Worm (Caenorhabditis elegans) whole organism, dauer: ENCODE measurements around the gene svh-2.

ENCODE experiments used
- unc-62 ChIP-seq: sonication (generic microtip); optimal IDR thresholded peaks from 2 replicates; lab custom pipeline; 2017; ENCODE audit warnings: missing biosample characterization, missing genetic modification reagents, missing genetic modification characterization

Gene svh-2

ce11 chrX:6593178-6593786 is 40.2 kb downstream of the svh-2 start:
- no peak for TF ChIP-seq unc-62 (GFP tag; lab: Kevin White, UChicago)

- no peak for TF ChIP-seq unc-62 (GFP tag; lab: Kevin White, UChicago)
Measured at ce11 chrX:6597089-6597488, 44.0 kb downstream of the svh-2 start, which contains the start of gene ttr-6. Gene ttr-6, minus strand, starts transcription at chrX:6597121.

ce11 chrX:6598732-6599131 is 45.6 kb downstream of the svh-2 start, which contains the start of gene hic-1:
Gene hic-1, minus strand, starts transcription at chrX:6598832.
- no peak for TF ChIP-seq unc-62 (GFP tag; lab: Kevin White, UChicago)

ce11 chrX:6601967-6602366 is 48.9 kb downstream of the svh-2 start:
- TF ChIP-seq unc-62 (GFP tag; lab: Kevin White, UChicago), result no peak

- no peak for TF ChIP-seq unc-62 (GFP tag; lab: Kevin White, UChicago)
Measured at ce11 chrX:6603098-6603497, 50.0 kb downstream of the svh-2 start, which contains the start of gene F23G4.1. Gene F23G4.1, minus strand, starts transcription at chrX:6603198.

ce11 chrX:6606991-6607390 is 53.9 kb downstream of the svh-2 start, which contains the start of gene cpr-6:
Gene cpr-6, plus strand, starts transcription at chrX:6607207.
- TF ChIP-seq unc-62 (GFP tag; lab: Kevin White, UChicago), result no peak

ce11 chrX:6607599-6607998 is 54.5 kb downstream of the svh-2 start:
- no peak for TF ChIP-seq unc-62 (GFP tag; lab: Kevin White, UChicago)

ce11 chrX:6609251-6609650 is 56.2 kb downstream of the svh-2 start:
- TF ChIP-seq unc-62 (GFP tag; lab: Kevin White, UChicago), result no peak

ce11 chrX:6609717-6610116 is 56.6 kb downstream of the svh-2 start, which contains the start of gene C25B8.8:
Gene C25B8.8, plus strand, starts transcription at chrX:6610017.
- TF ChIP-seq unc-62 (GFP tag; lab: Kevin White, UChicago), result no peak

- no peak for TF ChIP-seq unc-62 (GFP tag; lab: Kevin White, UChicago)
Measured at ce11 chrX:6613537-6613936, 60.5 kb downstream of the svh-2 start.
